Fruit fly (Drosophila melanogaster): ENCODE results near the gene CG33271.

CG33271 gene

dm6 chr3L:11561946-11562760 lies 15.1 kb downstream of the CG33271 start, which contains the start of the genes CG7394 and Mob2 (continued):
- TF ChIP-seq Sry-β (GFP tag; optimal IDR thresholded peaks at IDR 0.05) (peak; percentile 50), Taf1 (GFP tag; IDR thresholded peaks at IDR 0.05) (peak; percentile 88), danr (GFP tag; IDR thresholded peaks at IDR 0.05) (peak; percentile 44), lilli (GFP tag; optimal IDR thresholded peaks at IDR 0.05) (peak; percentile 95), sob (GFP tag; IDR thresholded peaks at IDR 0.05) (peak; percentile 93), unc-4 (GFP tag; IDR thresholded peaks at IDR 0.05; ENCODE audit: partially characterized antibody) (peak; percentile 87), ac (GFP tag; optimal IDR thresholded peaks at IDR 0.05) (peak; percentile 15), stc (GFP tag; IDR thresholded peaks at IDR 0.05) (peak; percentile 85), tin (GFP tag; optimal IDR thresholded peaks at IDR 0.05) (peak; percentile 94), sd (tag; optimal IDR thresholded peaks at IDR 0.05) (peak; percentile 58), Sox102F (GFP tag; optimal IDR thresholded peaks at IDR 0.05) (peak; percentile 96), CG7372 (GFP tag; IDR thresholded peaks at IDR 0.05) (peak; percentile 90), Atf-2 (GFP tag; optimal IDR thresholded peaks at IDR 0.05) (peak; percentile 53), CG2120 (GFP tag; optimal IDR thresholded peaks at IDR 0.05) (peak; percentile 96), onecut (GFP tag; IDR thresholded peaks at IDR 0.05) (peak; percentile 65), MESR4 (GFP tag; optimal IDR thresholded peaks at IDR 0.05) (peak; percentile 80), CG15514 (GFP tag; optimal IDR thresholded peaks at IDR 0.05) (peak; percentile 80), pita (GFP tag; optimal IDR thresholded peaks at IDR 0.05) (no peak), CG2875 (GFP tag; optimal IDR thresholded peaks at IDR 0.05) (peak; percentile 37), crp (GFP tag; optimal IDR thresholded peaks at IDR 0.05) (peak; percentile 96 to 99), CG1024 (GFP tag; IDR thresholded peaks at IDR 0.05) (peak; percentile 82), CG18262 (tag; optimal IDR thresholded peaks at IDR 0.05) (peak; percentile 86), Oli (tag; optimal IDR thresholded peaks at IDR 0.05) (peak; percentile 86), MBD-R2 (GFP tag; IDR thresholded peaks at IDR 0.05) (peak; percentile 81), pros (GFP tag; optimal IDR thresholded peaks at IDR 0.05) (no peak), B-H2 (GFP tag; optimal IDR thresholded peaks at IDR 0.05) (peak; percentile 86), CG16815 (GFP tag; optimal IDR thresholded peaks at IDR 0.05) (peak; percentile 80), CG10366 (GFP tag; IDR thresholded peaks at IDR 0.05) (peak; percentile 93), Hey (tag; optimal IDR thresholded peaks at IDR 0.05) (peak; percentile 67), zen (tag; optimal IDR thresholded peaks at IDR 0.05) (peak; percentile 79), yki (optimal IDR thresholded peaks at IDR 0.05) (no peak), Sin3A (optimal IDR thresholded peaks at IDR 0.05) (peak; percentile 92), CG4360 (GFP tag; IDR thresholded peaks at IDR 0.05) (peak; percentile 63), en (GFP tag; optimal IDR thresholded peaks at IDR 0.05) (no peak), Fer3 (tag; optimal IDR thresholded peaks at IDR 0.05) (peak; percentile 86), gsb (GFP tag; IDR thresholded peaks at IDR 0.05) (peak; percentile 85), CG8281 (tag; optimal IDR thresholded peaks at IDR 0.05) (peak; percentile 62), seq (GFP tag; IDR thresholded peaks at IDR 0.05) (peak; percentile 85), gro (GFP tag; optimal IDR thresholded peaks at IDR 0.05) (peak; percentile 80), MTF-1 (GFP tag; optimal IDR thresholded peaks at IDR 0.05; ENCODE audit: borderline replicate concordance) (peak; percentile 76), CG1832 (GFP tag; optimal IDR thresholded peaks at IDR 0.05) (no peak), CG4707 (GFP tag; optimal IDR thresholded peaks at IDR 0.05) (peak; percentile 70), CG2116 (GFP tag; optimal IDR thresholded peaks at IDR 0.05) (peak; percentile 92), CG6683 (GFP tag; optimal IDR thresholded peaks at IDR 0.05) (peak; percentile 63), hth (optimal IDR thresholded peaks at IDR 0.05) (no peak), CG16779 (GFP tag; IDR thresholded peaks at IDR 0.05) (peak; percentile 90), CG14050 (GFP tag; IDR thresholded peaks at IDR 0.05) (peak; percentile 82), Mes4 (GFP tag; optimal IDR thresholded peaks at IDR 0.05) (peak; percentile 61), Deaf1 (tag; optimal IDR thresholded peaks at IDR 0.05) (peak; percentile 67), CG11695 (GFP tag; IDR thresholded peaks at IDR 0.05) (peak; percentile 91)

All from whole organism, embryonic.